Fruit fly (Drosophila melanogaster) whole organism, embryonic: ENCODE results near the gene CG8292.

Experiments used
- Antp ChIP-seq: fragments of 200-800 bp; sonication (Bioruptor generic); optimal IDR thresholded peaks from 3 replicates; lab custom pipeline; 2016; ENCODE audit warnings: missing biosample characterization, missing genetic modification characterization
- Bteb2 ChIP-seq: fragments of 200-800 bp; sonication (Bioruptor generic); optimal IDR thresholded peaks from 2 replicates; lab custom pipeline; 2016; ENCODE audit warnings: missing biosample characterization, missing genetic modification characterization
- CG10366 ChIP-seq: fragments of 200-800 bp; sonication (Bioruptor generic); IDR thresholded peaks from 2 replicates; pipeline ENCODE4 v1.3.6; 2022; ENCODE audit warnings: missing biosample characterization, missing genetic modification characterization
- CG12155 ChIP-seq: fragments of 200-800 bp; sonication (Bioruptor generic); optimal IDR thresholded peaks from 3 replicates; lab custom pipeline; 2016; ENCODE audit warnings: missing biosample characterization, missing genetic modification characterization
- CG14710 ChIP-seq: fragments of 200-800 bp; sonication (Bioruptor generic); optimal IDR thresholded peaks from 3 replicates; lab custom pipeline; 2019; ENCODE audit warnings: missing biosample characterization, mild to moderate bottlenecking, missing genetic modification characterization, moderate library complexity
- CG15073 ChIP-seq: fragments of 200-800 bp; sonication (Bioruptor generic); optimal IDR thresholded peaks from 2 replicates; lab custom pipeline; 2016; ENCODE audit warnings: missing biosample characterization, missing genetic modification characterization
- CG15479 ChIP-seq: fragments of 200-800 bp; sonication (Bioruptor generic); optimal IDR thresholded peaks from 3 replicates; lab custom pipeline; 2019; ENCODE audit warnings: missing biosample characterization, mild to moderate bottlenecking, missing genetic modification characterization, moderate library complexity
- CG1603 ChIP-seq: fragments of 200-800 bp; sonication (Bioruptor generic); optimal IDR thresholded peaks from 2 replicates; lab custom pipeline; 2019; ENCODE audit warnings: missing biosample characterization, mild to moderate bottlenecking, missing genetic modification characterization, moderate library complexity
- CG18764 ChIP-seq: fragments of 200-800 bp; sonication (Bioruptor generic); optimal IDR thresholded peaks from 3 replicates; lab custom pipeline; 2016; ENCODE audit warnings: missing biosample characterization, missing genetic modification characterization
- CG2120 ChIP-seq: fragments of 200-800 bp; sonication (Bioruptor generic); optimal IDR thresholded peaks from 3 replicates; lab custom pipeline; 2016; ENCODE audit warnings: missing biosample characterization, missing genetic modification characterization
- CG2712 ChIP-seq: fragments of 200-800 bp; optimal IDR thresholded peaks from 3 replicates; lab custom pipeline; 2019; ENCODE audit warnings: missing biosample characterization, mild to moderate bottlenecking, missing genetic modification characterization, moderate library complexity
- CG33557 ChIP-seq: fragments of 200-800 bp; sonication (Bioruptor generic); optimal IDR thresholded peaks from 2 replicates; lab custom pipeline; 2019; ENCODE audit warnings: missing biosample characterization, mild to moderate bottlenecking, missing genetic modification characterization, moderate library complexity
- CG42726 ChIP-seq: fragments of 200-800 bp; sonication (Bioruptor generic); IDR thresholded peaks from 2 replicates; pipeline ENCODE4 v1.3.6; 2022; ENCODE audit warnings: missing biosample characterization, missing genetic modification characterization; ENCODE audit not compliant: partially characterized antibody
- CG6813 ChIP-seq: fragments of 200-800 bp; sonication (Bioruptor generic); optimal IDR thresholded peaks from 2 replicates; lab custom pipeline; 2017; ENCODE audit warnings: missing biosample characterization, missing genetic modification characterization, mild to moderate bottlenecking, moderate library complexity, missing genetic modification reagents
- CG7786 ChIP-seq: fragments of 200-800 bp; sonication (Bioruptor generic); optimal IDR thresholded peaks from 2 replicates; lab custom pipeline; 2016; ENCODE audit warnings: missing biosample characterization, missing genetic modification characterization
- CG8944 ChIP-seq: fragments of 200-800 bp; sonication (Bioruptor generic); optimal IDR thresholded peaks from 3 replicates; lab custom pipeline; 2016; ENCODE audit warnings: missing biosample characterization, missing genetic modification characterization
- CG9876 ChIP-seq: fragments of 200-800 bp; sonication (Bioruptor generic); optimal IDR thresholded peaks from 2 replicates; lab custom pipeline; 2016; ENCODE audit warnings: missing biosample characterization, missing genetic modification characterization
- CrebB ChIP-seq: fragments of 200-800 bp; sonication (Bioruptor generic); optimal IDR thresholded peaks from 3 replicates; lab custom pipeline; 2018; ENCODE audit warnings: missing biosample characterization, mild to moderate bottlenecking, missing genetic modification characterization
- D19A ChIP-seq: fragments of 200-800 bp; optimal IDR thresholded peaks from 3 replicates; lab custom pipeline; 2019; ENCODE audit warnings: missing biosample characterization, mild to moderate bottlenecking, missing genetic modification characterization, moderate library complexity
- Dfd ChIP-seq, 2 experiments: fragments of >200 bp; optimal IDR thresholded peaks; 2 replicates each; lab custom pipeline; 2017; ENCODE audit warnings: missing biosample characterization in 2 of 2, missing genetic modification characterization in 2 of 2
- Dref ChIP-seq: fragments of 200-800 bp; sonication (Bioruptor generic); IDR thresholded peaks from 2 replicates; pipeline ENCODE4 v1.3.6; 2022; ENCODE audit warnings: missing biosample characterization, missing genetic modification characterization
- E2f2 ChIP-seq: fragments of 200-800 bp; sonication (Bioruptor generic); IDR thresholded peaks from 2 replicates; pipeline ENCODE4 v1.3.6; 2022; ENCODE audit warnings: missing biosample characterization, missing genetic modification characterization
- H2.0 ChIP-seq: fragments of 200-800 bp; sonication (Bioruptor generic); IDR thresholded peaks from 2 replicates; pipeline ENCODE4 v1.3.6; 2022; ENCODE audit warnings: missing biosample characterization, missing genetic modification characterization
- Hr51 ChIP-seq, 2 experiments: fragments of 200-800 bp; sonication (Bioruptor generic); optimal IDR thresholded peaks; 2 replicates in 1 of 2; 3 replicates in 1 of 2; lab custom pipeline; 2016 to 2018; ENCODE audit warnings: missing biosample characterization in 2 of 2, missing genetic modification characterization in 2 of 2, mild to moderate bottlenecking in 1 of 2, moderate library complexity in 1 of 2
- NC2β ChIP-seq: fragments of 200-800 bp; sonication (Bioruptor generic); optimal IDR thresholded peaks from 2 replicates; lab custom pipeline; 2016; ENCODE audit warnings: missing biosample characterization, missing genetic modification characterization
- NfI ChIP-seq: fragments of 200-800 bp; sonication (Bioruptor generic); optimal IDR thresholded peaks from 3 replicates; lab custom pipeline; 2018; ENCODE audit warnings: missing biosample characterization, mild to moderate bottlenecking, missing genetic modification characterization, moderate library complexity
- Ravus ChIP-seq: fragments of 200-800 bp; sonication (Bioruptor generic); IDR thresholded peaks from 2 replicates; pipeline ENCODE4 v1.3.6; 2022; ENCODE audit warnings: missing biosample characterization, missing genetic modification characterization
- Ssrp ChIP-seq: fragments of 200-800 bp; sonication (Bioruptor generic); optimal IDR thresholded peaks from 2 replicates; lab custom pipeline; 2018; ENCODE audit warnings: missing biosample characterization, mild to moderate bottlenecking, missing genetic modification characterization, moderate library complexity
- abd-A ChIP-seq: fragments of 200-800 bp; sonication (Bioruptor generic); optimal IDR thresholded peaks from 3 replicates; lab custom pipeline; 2019; ENCODE audit warnings: missing biosample characterization, mild to moderate bottlenecking, missing genetic modification characterization, moderate library complexity
- ase ChIP-seq: fragments of 200-800 bp; sonication (Bioruptor generic); IDR thresholded peaks from 3 replicates; pipeline ENCODE4 v1.3.6; 2022; ENCODE audit warnings: missing biosample characterization, missing genetic modification characterization
- bcd ChIP-seq: fragments of 200-800 bp; sonication (Bioruptor generic); optimal IDR thresholded peaks from 2 replicates; lab custom pipeline; 2017; ENCODE audit warnings: missing biosample characterization, mild to moderate bottlenecking, missing genetic modification characterization
- btn ChIP-seq: fragments of 200-800 bp; sonication (Bioruptor generic); optimal IDR thresholded peaks from 2 replicates; lab custom pipeline; 2016; ENCODE audit warnings: missing biosample characterization, missing genetic modification characterization
- da ChIP-seq: fragments of 200-800 bp; sonication (Bioruptor generic); optimal IDR thresholded peaks from 2 replicates; lab custom pipeline; 2016; ENCODE audit warnings: missing biosample characterization, missing genetic modification characterization
- emc ChIP-seq: fragments of 200-800 bp; sonication (Bioruptor generic); optimal IDR thresholded peaks from 2 replicates; lab custom pipeline; 2016; ENCODE audit warnings: missing biosample characterization, missing genetic modification characterization
- jigr1 ChIP-seq: fragments of 200-800 bp; sonication (Bioruptor generic); IDR thresholded peaks from 3 replicates; pipeline ENCODE4 v1.3.6; 2022; ENCODE audit warnings: missing biosample characterization, missing genetic modification characterization
- lov ChIP-seq, 2 experiments: fragments of 200-800 bp in 1 of 2; fragments of >200 bp in 1 of 2; sonication (Bioruptor generic) in 1 of 2; IDR thresholded peaks in 1 of 2; optimal IDR thresholded peaks in 1 of 2; 2 replicates in 1 of 2; 3 replicates in 1 of 2; pipeline versions ENCODE4 v1.3.6 to Lab custom; 2017 to 2022; ENCODE audit warnings: missing biosample characterization in 1 of 2, missing genetic modification characterization in 1 of 2
- mld ChIP-seq: fragments of 200-800 bp; sonication (Bioruptor generic); IDR thresholded peaks from 3 replicates; pipeline ENCODE4 v1.3.6; 2022; ENCODE audit warnings: missing biosample characterization, missing genetic modification characterization; ENCODE audit not compliant: partially characterized antibody
- pita ChIP-seq: fragments of 200-800 bp; sonication (Bioruptor generic); optimal IDR thresholded peaks from 2 replicates; lab custom pipeline; 2017; ENCODE audit warnings: missing biosample characterization, mild to moderate bottlenecking, missing genetic modification characterization
- prd ChIP-seq, 3 experiments: fragments of >200 bp in 2 of 3; fragments of 200-800 bp in 1 of 3; sonication (Bioruptor generic) in 1 of 3; optimal IDR thresholded peaks in 2 of 3; IDR thresholded peaks in 1 of 3; 2 replicates in 2 of 3; 3 replicates in 1 of 3; pipeline versions ENCODE4 v1.3.6 to Lab custom; 2017 to 2022; ENCODE audit warnings: missing biosample characterization in 1 of 3, missing genetic modification characterization in 1 of 3
- repo ChIP-seq: fragments of 200-800 bp; sonication (Bioruptor generic); optimal IDR thresholded peaks from 2 replicates; lab custom pipeline; 2016; ENCODE audit warnings: missing biosample characterization, missing genetic modification characterization
- row ChIP-seq: fragments of 200-800 bp; sonication (Bioruptor generic); IDR thresholded peaks from 3 replicates; pipeline ENCODE4 v1.3.6; 2022; ENCODE audit warnings: missing biosample characterization, missing genetic modification characterization
- schlank ChIP-seq: fragments of 200-800 bp; sonication (Bioruptor generic); optimal IDR thresholded peaks from 2 replicates; lab custom pipeline; 2018; ENCODE audit warnings: missing biosample characterization, mild to moderate bottlenecking, missing genetic modification characterization
- sd ChIP-seq: fragments of 200-800 bp; sonication (Bioruptor generic); optimal IDR thresholded peaks from 3 replicates; lab custom pipeline; 2018; ENCODE audit warnings: missing biosample characterization, mild to moderate bottlenecking, missing genetic modification characterization, moderate library complexity
- shn ChIP-seq: fragments of 200-800 bp; sonication (Bioruptor generic); optimal IDR thresholded peaks from 3 replicates; lab custom pipeline; 2016; ENCODE audit warnings: missing biosample characterization, missing genetic modification characterization
- sisA ChIP-seq: fragments of 200-800 bp; sonication (Bioruptor generic); IDR thresholded peaks from 2 replicates; pipeline ENCODE4 v1.3.6; 2022; ENCODE audit warnings: missing biosample characterization, missing genetic modification characterization
- tap ChIP-seq: fragments of 200-800 bp; optimal IDR thresholded peaks from 3 replicates; lab custom pipeline; 2019; ENCODE audit warnings: missing biosample characterization, mild to moderate bottlenecking, missing genetic modification characterization, moderate library complexity
- tll ChIP-seq, 2 experiments: fragments of 200-800 bp in 1 of 2; fragments of >200 bp in 1 of 2; sonication (Bioruptor generic) in 1 of 2; optimal IDR thresholded peaks; 2 replicates each; lab custom pipeline; 2017 to 2019; ENCODE audit warnings: missing biosample characterization in 2 of 2, missing genetic modification characterization in 2 of 2, mild to moderate bottlenecking in 1 of 2, moderate library complexity in 1 of 2
- toy ChIP-seq: fragments of 200-800 bp; sonication (Bioruptor generic); IDR thresholded peaks from 2 replicates; pipeline ENCODE4 v1.3.6; 2022; ENCODE audit warnings: missing biosample characterization, missing genetic modification characterization
- yki ChIP-seq: fragments of >200 bp; optimal IDR thresholded peaks from 3 replicates; lab custom pipeline; 2018
- zf30C ChIP-seq: fragments of 200-800 bp; sonication (Bioruptor generic); optimal IDR thresholded peaks from 3 replicates; lab custom pipeline; 2018; ENCODE audit warnings: missing biosample characterization, mild to moderate bottlenecking, missing genetic modification characterization

Gene CG8292

dm6 chr2L:8211070-8211469 is 6.7 kb downstream of the CG8292 start, which contains the start of gene Ssb-c31a (continued):
- peak; percentile 72 for TF ChIP-seq NfI (GFP tag; lab: Kevin White, UChicago)
- TF ChIP-seq bcd (GFP tag; lab: Kevin White, UChicago): peak; percentile 55
- no peak for TF ChIP-seq shn (GFP tag; lab: Kevin White, UChicago)
- peak; percentile 82 for TF ChIP-seq E2f2 (GFP tag; lab: Robert Waterston, UW)
- TF ChIP-seq Hr51 (GFP tag; optimal IDR thresholded peaks at IDR 0.05; lab: Kevin White, UChicago): peak; percentile 31 to 48
- peak; percentile 44 for TF ChIP-seq CG33557 (GFP tag; lab: Kevin White, UChicago)
- peak; percentile 33 for TF ChIP-seq emc (GFP tag; lab: Kevin White, UChicago)
- TF ChIP-seq abd-A (tag; lab: Kevin White, UChicago): no peak
- TF ChIP-seq schlank (tag; lab: Kevin White, UChicago): no peak
- TF ChIP-seq H2.0 (GFP tag; lab: Robert Waterston, UW): no peak
- peak; percentile 27 for TF ChIP-seq NC2β (GFP tag; lab: Kevin White, UChicago)
- peak; percentile 22 for TF ChIP-seq repo (GFP tag; lab: Kevin White, UChicago)
- TF ChIP-seq CG14710: peak; percentile 71
- TF ChIP-seq CG2712 (tag; lab: Kevin White, UChicago): peak; percentile 60
- TF ChIP-seq tap (tag; lab: Kevin White, UChicago): no peak
- peak; percentile 15 for TF ChIP-seq Ssrp (tag; lab: Kevin White, UChicago)
- peak; percentile 53 for TF ChIP-seq CG7786 (GFP tag; lab: Kevin White, UChicago)
- TF ChIP-seq toy (GFP tag; lab: Robert Waterston, UW): no peak
- TF ChIP-seq CG9876 (GFP tag; lab: Kevin White, UChicago): no peak
- TF ChIP-seq CG12155 (GFP tag; lab: Kevin White, UChicago): peak; percentile 56
- no peak for TF ChIP-seq pita (GFP tag; lab: Kevin White, UChicago)
- peak; percentile 61 for TF ChIP-seq sd (tag; lab: Kevin White, UChicago)
- TF ChIP-seq Antp (GFP tag; lab: Kevin White, UChicago): peak; percentile 22
- TF ChIP-seq CG8944 (GFP tag; lab: Kevin White, UChicago): no peak
- no peak for TF ChIP-seq lov (optimal IDR thresholded peaks at IDR 0.05; lab: Kevin White, UChicago)
- no peak for TF ChIP-seq lov (GFP tag; IDR thresholded peaks at IDR 0.05; lab: Robert Waterston, UW)
- peak; percentile 80 for TF ChIP-seq CG2120
- peak; percentile 27 for TF ChIP-seq CrebB (tag; lab: Kevin White, UChicago)
- TF ChIP-seq prd (optimal IDR thresholded peaks at IDR 0.05; lab: Kevin White, UChicago): no peak
- peak; percentile 31; the same call in 1 of the 3 replicates for TF ChIP-seq prd (GFP tag; IDR thresholded peaks at IDR 0.05; lab: Robert Waterston, UW)
- TF ChIP-seq CG42726 (GFP tag; lab: Robert Waterston, UW): no peak
- TF ChIP-seq Dref (GFP tag; lab: Robert Waterston, UW): peak; percentile 62
- TF ChIP-seq CG18764: peak; percentile 60
- peak; percentile 85 for TF ChIP-seq row
- no peak for TF ChIP-seq CG15073 (GFP tag; lab: Kevin White, UChicago)
- peak; percentile 56 for TF ChIP-seq CG1603 (tag; lab: Kevin White, UChicago)
- no peak for TF ChIP-seq Ravus
- TF ChIP-seq CG6813 (GFP tag; lab: Kevin White, UChicago): no peak
- no peak for TF ChIP-seq ase (GFP tag; lab: Robert Waterston, UW)
- TF ChIP-seq jigr1 (GFP tag; lab: Robert Waterston, UW): no peak
- TF ChIP-seq sisA (GFP tag; lab: Robert Waterston, UW): no peak
- TF ChIP-seq Bteb2: peak; percentile 41
- TF ChIP-seq Dfd (GFP tag; optimal IDR thresholded peaks at IDR 0.05; lab: Kevin White, UChicago): no peak
- TF ChIP-seq D19A (tag; lab: Kevin White, UChicago): no peak
- TF ChIP-seq btn (GFP tag; lab: Kevin White, UChicago): no peak
- no peak for TF ChIP-seq da (GFP tag; lab: Kevin White, UChicago)
- peak in 1 of 2 experiments; percentile 21 for TF ChIP-seq tll (GFP tag; optimal IDR thresholded peaks at IDR 0.05; lab: Kevin White, UChicago)
- peak; percentile 70 for TF ChIP-seq CG15479 (GFP tag; lab: Kevin White, UChicago)
- TF ChIP-seq mld (GFP tag; lab: Robert Waterston, UW): no peak
- TF ChIP-seq CG10366 (GFP tag; lab: Robert Waterston, UW): peak; percentile 30; the same call in 1 of the 2 replicates
- TF ChIP-seq zf30C (GFP tag; lab: Kevin White, UChicago): no peak
- no peak for TF ChIP-seq yki (lab: Kevin White, UChicago)
